Fruit fly (Drosophila melanogaster) whole organism, wandering third instar larva: ENCODE data around the gene Sema1a.

Experiments
- Abd-B ChIP-seq: fragments of >200 bp; optimal IDR thresholded peaks from 2 replicates; lab custom pipeline; 2017; ENCODE audit warnings: missing biosample characterization, missing genetic modification characterization
- CG32264 ChIP-seq: fragments of 200-800 bp; sonication (Bioruptor generic); optimal IDR thresholded peaks from 2 replicates; lab custom pipeline; 2016; ENCODE audit warnings: missing biosample characterization, missing genetic modification characterization
- Dfd ChIP-seq: fragments of >200 bp; optimal IDR thresholded peaks from 2 replicates; lab custom pipeline; 2017; ENCODE audit warnings: missing biosample characterization, missing genetic modification characterization
- GATAd ChIP-seq: sonication (Bioruptor generic); optimal IDR thresholded peaks from 2 replicates; lab custom pipeline; 2016; ENCODE audit warnings: missing biosample characterization, missing genetic modification characterization
- Hr78 ChIP-seq: fragments of >200 bp; optimal IDR thresholded peaks from 2 replicates; lab custom pipeline; 2017; ENCODE audit warnings: missing biosample characterization, missing genetic modification characterization
- Hr83 ChIP-seq: fragments of 200-300 bp; sonication (Bioruptor generic); optimal IDR thresholded peaks from 2 replicates; lab custom pipeline; 2016; ENCODE audit warnings: missing biosample characterization, mild to moderate bottlenecking, missing genetic modification characterization, moderate library complexity; ENCODE audit not compliant: poor library complexity, severe bottlenecking
- Jra ChIP-seq: sonication (Bioruptor generic); optimal IDR thresholded peaks from 2 replicates; lab custom pipeline; 2016; ENCODE audit warnings: missing biosample characterization, missing genetic modification characterization
- Mio ChIP-seq: sonication (Bioruptor generic); optimal IDR thresholded peaks from 2 replicates; lab custom pipeline; 2016; ENCODE audit warnings: missing biosample characterization, missing genetic modification characterization
- Rel ChIP-seq, 2 experiments: fragments of 200-800 bp; sonication (Bioruptor generic) in 1 of 2; optimal IDR thresholded peaks; 2 replicates in 1 of 2; 3 replicates in 1 of 2; lab custom pipeline; 2016 to 2019; ENCODE audit warnings: mild to moderate bottlenecking in 2 of 2, missing biosample characterization in 2 of 2, missing genetic modification characterization in 2 of 2, moderate library complexity in 1 of 2
- Vsx2 ChIP-seq: fragments of 200-300, 225-300 bp; sonication (Bioruptor generic); optimal IDR thresholded peaks from 2 replicates; lab custom pipeline; 2018; ENCODE audit warnings: missing biosample characterization, missing genetic modification characterization; ENCODE audit not compliant: partially characterized antibody
- dsf ChIP-seq: sonication (Bioruptor generic); optimal IDR thresholded peaks from 2 replicates; lab custom pipeline; 2016; ENCODE audit warnings: missing biosample characterization, missing genetic modification characterization, borderline replicate concordance
- h ChIP-seq: fragments of 200-800 bp; sonication (Bioruptor generic); optimal IDR thresholded peaks from 3 replicates; lab custom pipeline; 2016; ENCODE audit warnings: missing biosample characterization, mild to moderate bottlenecking, missing genetic modification characterization
- lola ChIP-seq: fragments of >200 bp; optimal IDR thresholded peaks from 2 replicates; lab custom pipeline; 2017; ENCODE audit warnings: missing biosample characterization, missing genetic modification characterization
- psq ChIP-seq: fragments of 200-800 bp; sonication (Bioruptor generic); optimal IDR thresholded peaks from 3 replicates; lab custom pipeline; 2017; ENCODE audit warnings: missing biosample characterization, mild to moderate bottlenecking, missing genetic modification characterization, moderate library complexity

- no peak for TF ChIP-seq CG32264 (GFP tag; lab: Kevin White, UChicago)
- TF ChIP-seq Hr78 (GFP tag; lab: Kevin White, UChicago), result no peak
- no peak for TF ChIP-seq Dfd (GFP tag; lab: Kevin White, UChicago)
- TF ChIP-seq psq (GFP tag; lab: Kevin White, UChicago), result no peak
- no peak for TF ChIP-seq lola (GFP tag; lab: Kevin White, UChicago)
- TF ChIP-seq h (GFP tag; lab: Kevin White, UChicago), result no peak
- TF ChIP-seq Jra (GFP tag; lab: Kevin White, UChicago), result no peak
- TF ChIP-seq Mio (GFP tag; lab: Kevin White, UChicago), result no peak
- no peak for TF ChIP-seq Rel (GFP tag; optimal IDR thresholded peaks at IDR 0.05; lab: Kevin White, UChicago)
- TF ChIP-seq Rel (tag; optimal IDR thresholded peaks at IDR 0.05; lab: Kevin White, UChicago), result no peak
- TF ChIP-seq GATAd (GFP tag; lab: Kevin White, UChicago), result no peak
- no peak for TF ChIP-seq Vsx2 (GFP tag; lab: Kevin White, UChicago)
- TF ChIP-seq Abd-B, result no peak
- TF ChIP-seq dsf (GFP tag; lab: Kevin White, UChicago), result no peak
- TF ChIP-seq Hr83 (GFP tag; lab: Kevin White, UChicago), result no peak
Measured at dm6 chr2L:8716383-8716782, 174.4 kb downstream of the Sema1a start.
